Fruit fly (Drosophila melanogaster) Kc167 (cell line): ENCODE results near the gene CG10232.

ENCODE experiments used
- Myc ChIP-seq: fragments of >200 bp; optimal IDR thresholded peaks from 2 replicates; lab custom pipeline; 2017; ENCODE audit warnings: missing external identifiers
- Sin3A ChIP-seq: fragments of >200 bp; optimal IDR thresholded peaks from 2 replicates; lab custom pipeline; 2018; ENCODE audit warnings: missing external identifiers
- h ChIP-seq: fragments of >200 bp; optimal IDR thresholded peaks from 3 replicates; lab custom pipeline; 2018; ENCODE audit warnings: missing external identifiers
- psq ChIP-seq: fragments of >200 bp; optimal IDR thresholded peaks from 2 replicates; lab custom pipeline; 2017; ENCODE audit warnings: missing external identifiers
- ttk ChIP-seq: sonication (Bioruptor generic); optimal IDR thresholded peaks from 2 replicates; lab custom pipeline; 2017; ENCODE audit warnings: missing external identifiers

dm6 chr3R:23752728-23753127 is 31.3 kb upstream of the CG10232 start, which contains the start of the genes RanBP3 and Rpt5:
- no peak for TF ChIP-seq psq (lab: Kevin White, UChicago)
- no peak for TF ChIP-seq h
- no peak for TF ChIP-seq Myc (lab: Kevin White, UChicago)
- TF ChIP-seq ttk (lab: Kevin White, UChicago), result no peak
- TF ChIP-seq Sin3A, result no peak
